Worm (Caenorhabditis elegans): ENCODE results near the gene fbxa-131.

DNA sequence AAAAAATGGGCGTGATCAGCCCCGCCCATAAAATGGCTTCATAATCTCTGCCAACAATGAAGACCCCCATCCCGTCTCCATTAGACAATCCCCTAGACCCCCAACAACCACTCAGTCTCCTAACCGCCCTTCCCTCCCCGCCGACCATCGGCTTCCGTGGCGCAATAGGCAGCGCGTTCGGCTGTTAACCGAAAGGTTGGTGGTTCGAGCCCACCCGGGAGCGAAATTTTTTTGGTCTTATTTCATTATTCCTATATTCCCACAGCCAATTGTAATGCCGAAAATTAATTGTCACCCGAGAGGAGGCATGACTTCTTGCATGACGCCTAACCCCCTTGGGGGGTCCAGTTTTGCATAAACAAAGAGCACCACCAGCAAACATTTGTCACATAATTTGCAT is 15.3 kb upstream of the fbxa-131 start:
- TF ChIP-seq him-1 (tag; optimal IDR thresholded peaks at IDR 0.05) (no peak), dao-5 (tag; optimal IDR thresholded peaks at IDR 0.05) (no peak)

Data from whole organism, L4/young adult.